Fruit fly (Drosophila melanogaster): ENCODE results near the gene EMC2A.

EMC2A gene

dm6 chr3R:17042838-17043569 lies 47.1 kb upstream of the EMC2A start, which contains the start of the genes bdwf and Patr-1 (continued):
- no peak for TF ChIP-seq B-H2 (GFP tag; optimal IDR thresholded peaks at IDR 0.05)
- no peak for TF ChIP-seq Lpt (GFP tag; optimal IDR thresholded peaks at IDR 0.05)
- TF ChIP-seq slbo (GFP tag; IDR thresholded peaks at IDR 0.05) = no peak; the same call in 1 of the 2 replicates
- no peak for TF ChIP-seq Neu2 (GFP tag; optimal IDR thresholded peaks at IDR 0.05; ENCODE audit: borderline replicate concordance)
- TF ChIP-seq CG6654 (GFP tag; optimal IDR thresholded peaks at IDR 0.05) = no peak
- no peak for TF ChIP-seq pan (optimal IDR thresholded peaks at IDR 0.05)
- TF ChIP-seq pan (GFP tag; optimal IDR thresholded peaks at IDR 0.05 in 1 of 2, IDR thresholded peaks at IDR 0.05 in 1 of 2) = no peak
- peak; percentile 51 for TF ChIP-seq pzg (GFP tag; optimal IDR thresholded peaks at IDR 0.05)
- TF ChIP-seq Sry-β (GFP tag; optimal IDR thresholded peaks at IDR 0.05) = peak; percentile 33
- TF ChIP-seq CG1529 (GFP tag; optimal IDR thresholded peaks at IDR 0.05) = no peak
- no peak for TF ChIP-seq pita (GFP tag; optimal IDR thresholded peaks at IDR 0.05)
- TF ChIP-seq CG4854 (GFP tag; optimal IDR thresholded peaks at IDR 0.05) = no peak
- no peak for TF ChIP-seq Oli (tag; optimal IDR thresholded peaks at IDR 0.05)
- no peak for TF ChIP-seq CG14965 (GFP tag; optimal IDR thresholded peaks at IDR 0.05; ENCODE audit: borderline replicate concordance)
- TF ChIP-seq CG13296 (GFP tag; optimal IDR thresholded peaks at IDR 0.05) = no peak
- no peak for TF ChIP-seq CHES-1-like (GFP tag; optimal IDR thresholded peaks at IDR 0.05)
- no peak for TF ChIP-seq Eip74EF (GFP tag; optimal IDR thresholded peaks at IDR 0.05)
- TF ChIP-seq tup (GFP tag; optimal IDR thresholded peaks at IDR 0.05) = no peak
- peak; percentile 55 for TF ChIP-seq zen (tag; optimal IDR thresholded peaks at IDR 0.05)
- no peak for TF ChIP-seq CG6272 (GFP tag; IDR thresholded peaks at IDR 0.05)
- no peak for TF ChIP-seq CG2199 (GFP tag; IDR thresholded peaks at IDR 0.05)
- TF ChIP-seq CG1792 (GFP tag; optimal IDR thresholded peaks at IDR 0.05) = no peak
- no peak for TF ChIP-seq ken (GFP tag; IDR thresholded peaks at IDR 0.05)
- no peak for TF ChIP-seq CG14050 (GFP tag; IDR thresholded peaks at IDR 0.05)
- TF ChIP-seq odd (GFP tag; optimal IDR thresholded peaks at IDR 0.05) = no peak
- no peak for TF ChIP-seq Kr (GFP tag; optimal IDR thresholded peaks at IDR 0.05)
- peak; percentile 65 for TF ChIP-seq trem (tag; optimal IDR thresholded peaks at IDR 0.05)
- TF ChIP-seq CG1024 (GFP tag; IDR thresholded peaks at IDR 0.05) = no peak
- no peak for TF ChIP-seq crc (GFP tag; optimal IDR thresholded peaks at IDR 0.05)
- TF ChIP-seq chinmo (GFP tag; IDR thresholded peaks at IDR 0.05; ENCODE audit: partially characterized antibody) = peak; percentile 95
- no peak for TF ChIP-seq fd64A (GFP tag; optimal IDR thresholded peaks at IDR 0.05)
- no peak for TF ChIP-seq CG10321 (GFP tag; IDR thresholded peaks at IDR 0.05)
- TF ChIP-seq CG18764 (GFP tag; optimal IDR thresholded peaks at IDR 0.05) = peak; percentile 30
- no peak for TF ChIP-seq sqz (GFP tag; optimal IDR thresholded peaks at IDR 0.05)
- TF ChIP-seq BtbVII (GFP tag; optimal IDR thresholded peaks at IDR 0.05) = no peak
- peak; percentile 41 for TF ChIP-seq CG13424 (tag; optimal IDR thresholded peaks at IDR 0.05)
- no peak for TF ChIP-seq scrt (GFP tag; optimal IDR thresholded peaks at IDR 0.05)
- no peak for TF ChIP-seq Taf1 (GFP tag; IDR thresholded peaks at IDR 0.05)
- TF ChIP-seq NC2β (GFP tag; optimal IDR thresholded peaks at IDR 0.05) = peak; percentile 4
- TF ChIP-seq CG3163 (GFP tag; optimal IDR thresholded peaks at IDR 0.05) = no peak
- no peak for TF ChIP-seq CG13123 (GFP tag; optimal IDR thresholded peaks at IDR 0.05)
- TF ChIP-seq ab (GFP tag; optimal IDR thresholded peaks at IDR 0.05) = no peak
- TF ChIP-seq CG1603 (tag; optimal IDR thresholded peaks at IDR 0.05) = peak; percentile 3
- no peak for TF ChIP-seq Trl (optimal IDR thresholded peaks at IDR 0.05)
- no peak for TF ChIP-seq Trl (GFP tag; optimal IDR thresholded peaks at IDR 0.05)
- no peak for TF ChIP-seq CG10959 (GFP tag; IDR thresholded peaks at IDR 0.05)
- no peak for TF ChIP-seq eve (GFP tag; optimal IDR thresholded peaks at IDR 0.05)
- no peak for TF ChIP-seq Lim3 (GFP tag; IDR thresholded peaks at IDR 0.05)
- TF ChIP-seq CG15269 (tag; optimal IDR thresholded peaks at IDR 0.05) = no peak
- TF ChIP-seq CG3847 (GFP tag; IDR thresholded peaks at IDR 0.05) = peak; percentile 25; the same call in 1 of the 2 replicates
- TF ChIP-seq NfI (GFP tag; optimal IDR thresholded peaks at IDR 0.05) = no peak
